Worm (Caenorhabditis elegans) whole organism, late embryonic: ENCODE measurements around the gene Y47D7A.6.

Experiments used
- C38D4.7 ChIP-seq: fragments of 200-800 bp; sonication (Bioruptor generic); optimal IDR thresholded peaks from 2 replicates; lab custom pipeline; 2018; ENCODE audit warnings: mild to moderate bottlenecking, missing genetic modification characterization, moderate library complexity, missing compliant biosample characterization
- T23F11.4 ChIP-seq: fragments of 200-800 bp; sonication (Bioruptor generic); optimal IDR thresholded peaks from 2 replicates; lab custom pipeline; 2018; ENCODE audit warnings: mild to moderate bottlenecking, missing genetic modification characterization, missing compliant biosample characterization
- ets-4 ChIP-seq: sonication (generic microtip); optimal IDR thresholded peaks from 2 replicates; lab custom pipeline; 2016; ENCODE audit warnings: missing genetic modification characterization, missing compliant biosample characterization
- nhr-11 ChIP-seq: fragments of 150-350 bp; optimal IDR thresholded peaks from 2 replicates; lab custom pipeline; 2014; ENCODE audit warnings: missing biosample characterization, missing genetic modification characterization
- pag-3 ChIP-seq: sonication (generic microtip); optimal IDR thresholded peaks from 2 replicates; lab custom pipeline; 2016; ENCODE audit warnings: missing compliant biosample characterization, missing genetic modification characterization, borderline replicate concordance
- pha-4 ChIP-seq: fragments of 150-350 bp; optimal IDR thresholded peaks from 2 replicates; lab custom pipeline; 2018; ENCODE audit warnings: missing biosample characterization, missing genetic modification reagents, missing genetic modification characterization
- pqm-1 ChIP-seq: sonication (generic microtip); optimal IDR thresholded peaks from 2 replicates; lab custom pipeline; 2016; ENCODE audit warnings: missing genetic modification characterization, missing compliant biosample characterization
- ref-2 ChIP-seq: sonication (generic microtip); optimal IDR thresholded peaks from 2 replicates; lab custom pipeline; 2016; ENCODE audit warnings: missing genetic modification characterization, missing compliant biosample characterization

ce11 chrV:4396257-4396656 is 21.8 kb downstream of the Y47D7A.6 start, which contains the start of gene F13A2.3:
- no peak for TF ChIP-seq pha-4
- no peak for TF ChIP-seq ets-4 (tag; lab: Kevin White, UChicago)
- no peak for TF ChIP-seq pag-3 (tag; lab: Kevin White, UChicago)
- TF ChIP-seq ref-2 (tag; lab: Kevin White, UChicago) = no peak
- no peak for TF ChIP-seq pqm-1 (tag; lab: Kevin White, UChicago)
- TF ChIP-seq nhr-11 (tag; lab: Kevin White, UChicago) = no peak
- no peak for TF ChIP-seq T23F11.4 (GFP tag; lab: Kevin White, UChicago)
- no peak for TF ChIP-seq C38D4.7 (GFP tag; lab: Kevin White, UChicago)
